Worm (Caenorhabditis elegans) whole organism, late embryonic: Measurements from ENCODE around the gene sri-42.

Source experiments
- C38D4.7 ChIP-seq: fragments of 200-800 bp; sonication (Bioruptor generic); optimal IDR thresholded peaks from 2 replicates; lab custom pipeline; 2018; ENCODE audit warnings: mild to moderate bottlenecking, missing genetic modification characterization, moderate library complexity, missing compliant biosample characterization
- fkh-10 ChIP-seq: fragments of 150-350 bp; optimal IDR thresholded peaks from 2 replicates; lab custom pipeline; 2014; ENCODE audit warnings: missing biosample characterization, missing genetic modification reagents, missing genetic modification characterization
- hlh-15 ChIP-seq: sonication (generic microtip); optimal IDR thresholded peaks from 2 replicates; lab custom pipeline; 2016; ENCODE audit warnings: missing genetic modification characterization, missing compliant biosample characterization

ce11 chrII:3126341-3126740, 16.4 kb downstream of the sri-42 start, which contains the start of gene ins-19:
- TF ChIP-seq hlh-15, result no peak
- no peak for TF ChIP-seq fkh-10 (GFP tag; lab: Kevin White, UChicago)
- no peak for TF ChIP-seq C38D4.7 (GFP tag; lab: Kevin White, UChicago)
